Fruit fly (Drosophila melanogaster): ENCODE results near the gene Pburs.

Gene Pburs

DNA sequence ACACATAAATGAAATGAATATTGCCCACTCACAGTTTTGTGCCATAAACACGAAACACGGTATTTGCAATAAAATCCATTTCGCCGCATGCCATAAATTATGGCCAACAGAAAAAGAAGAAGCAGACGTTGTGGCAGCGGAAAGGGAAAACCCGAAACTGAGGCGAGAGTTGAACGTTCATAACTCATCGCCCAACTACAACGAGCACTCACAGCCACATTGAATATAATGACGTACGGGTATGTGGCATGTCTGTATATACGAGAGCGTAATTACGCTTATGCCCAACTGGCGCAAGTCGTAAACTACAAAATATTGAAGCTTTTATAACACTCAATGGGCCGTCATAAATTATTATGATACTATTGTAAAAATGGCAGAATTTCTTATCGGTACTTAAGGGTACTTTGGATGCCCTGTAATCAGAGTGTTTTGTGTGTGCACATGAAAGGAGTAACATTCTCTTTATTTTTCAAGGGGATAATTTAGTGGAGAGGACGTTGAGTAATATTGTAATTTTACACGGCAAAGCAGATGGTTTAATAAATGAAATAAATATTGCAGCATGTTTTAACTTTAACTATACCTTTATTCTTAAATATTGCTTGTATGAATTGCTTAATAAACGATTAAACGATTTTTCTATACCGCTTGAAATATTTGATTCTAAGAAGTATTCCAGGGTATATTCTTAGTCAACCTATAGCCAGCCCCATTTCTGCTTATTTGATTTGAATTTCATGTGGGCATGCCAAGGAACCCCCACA lies 22.6 kb downstream of the Pburs start (continued):
- TF ChIP-seq hbn (GFP tag; IDR thresholded peaks at IDR 0.05; ENCODE audit: partially characterized antibody) (no peak), mam (GFP tag; optimal IDR thresholded peaks at IDR 0.05) (no peak), zen2 (GFP tag; IDR thresholded peaks at IDR 0.05; ENCODE audit: partially characterized antibody) (no peak), CG16779 (GFP tag; IDR thresholded peaks at IDR 0.05) (no peak), fd102C (GFP tag; optimal IDR thresholded peaks at IDR 0.05) (no peak), nerfin-2 (GFP tag; IDR thresholded peaks at IDR 0.05; ENCODE audit: partially characterized antibody) (no peak), maf-S (GFP tag; optimal IDR thresholded peaks at IDR 0.05) (no peak), CG15601 (tag; optimal IDR thresholded peaks at IDR 0.05) (peak; percentile 45), ems (GFP tag; optimal IDR thresholded peaks at IDR 0.05) (no peak), Jarid2 (GFP tag; optimal IDR thresholded peaks at IDR 0.05) (peak; percentile 5), zf30C (GFP tag; optimal IDR thresholded peaks at IDR 0.05) (no peak), Stat92E (GFP tag; optimal IDR thresholded peaks at IDR 0.05) (no peak), NfI (GFP tag; optimal IDR thresholded peaks at IDR 0.05) (peak; percentile 33), CG9876 (GFP tag; optimal IDR thresholded peaks at IDR 0.05) (no peak), run (tag; optimal IDR thresholded peaks at IDR 0.05) (peak; percentile 37), CG6654 (GFP tag; optimal IDR thresholded peaks at IDR 0.05) (no peak), CG12659 (GFP tag; optimal IDR thresholded peaks at IDR 0.05) (no peak), tna (GFP tag; IDR thresholded peaks at IDR 0.05; ENCODE audit: partially characterized antibody) (no peak), CG1233 (GFP tag; optimal IDR thresholded peaks at IDR 0.05) (peak; percentile 29), CG8388 (GFP tag; optimal IDR thresholded peaks at IDR 0.05) (peak; percentile 49), bbx (GFP tag; IDR thresholded peaks at IDR 0.05; ENCODE audit: partially characterized antibody) (no peak), CG15269 (tag; optimal IDR thresholded peaks at IDR 0.05) (peak; percentile 60), CG31224 (GFP tag; IDR thresholded peaks at IDR 0.05) (no peak), Poxn (GFP tag; IDR thresholded peaks at IDR 0.05) (no peak), H15 (GFP tag; IDR thresholded peaks at IDR 0.05) (no peak), CG8765 (GFP tag; IDR thresholded peaks at IDR 0.05) (no peak; the same call in 1 of the 2 replicates), kah (GFP tag; optimal IDR thresholded peaks at IDR 0.05) (peak; percentile 37), caup (GFP tag; optimal IDR thresholded peaks at IDR 0.05; ENCODE audit: severe bottlenecking) (peak; percentile 11), CG7839 (tag; optimal IDR thresholded peaks at IDR 0.05) (peak; percentile 42), Fer3 (tag; optimal IDR thresholded peaks at IDR 0.05) (peak; percentile 39), CG1832 (GFP tag; optimal IDR thresholded peaks at IDR 0.05) (no peak), CG34376 (GFP tag; optimal IDR thresholded peaks at IDR 0.05) (peak; percentile 68), Sry-δ (GFP tag; optimal IDR thresholded peaks at IDR 0.05) (no peak), Dref (GFP tag; IDR thresholded peaks at IDR 0.05) (no peak), row (GFP tag; IDR thresholded peaks at IDR 0.05) (peak; percentile 60), CG2116 (GFP tag; optimal IDR thresholded peaks at IDR 0.05) (peak; percentile 14), CG16863 (GFP tag; optimal IDR thresholded peaks at IDR 0.05) (no peak), CG2199 (GFP tag; IDR thresholded peaks at IDR 0.05) (no peak), CG11093 (GFP tag; IDR thresholded peaks at IDR 0.05) (no peak), Ets65A (GFP tag) (peak; percentile 73), rib (GFP tag; IDR thresholded peaks at IDR 0.05) (no peak), wek (GFP tag; optimal IDR thresholded peaks at IDR 0.05) (peak; percentile 65), so (GFP tag; IDR thresholded peaks at IDR 0.05) (peak; percentile 37; the same call in 1 of the 3 replicates), Hand (GFP tag; optimal IDR thresholded peaks at IDR 0.05) (peak; percentile 10), CG12104 (GFP tag; optimal IDR thresholded peaks at IDR 0.05) (no peak), bigmax (GFP tag; optimal IDR thresholded peaks at IDR 0.05) (peak; percentile 28), CG15011 (GFP tag; optimal IDR thresholded peaks at IDR 0.05) (no peak), CG12769 (tag; optimal IDR thresholded peaks at IDR 0.05) (peak; percentile 13)
